Fruit fly (Drosophila melanogaster): ENCODE measurements around the gene Atg8a.

Gene Atg8a

dm6 chrX:10814113-10814512 is 46.0 kb upstream of the Atg8a start (continued):
- TF ChIP-seq CG10631 (GFP tag; optimal IDR thresholded peaks at IDR 0.05): no peak
- TF ChIP-seq CG6808 (GFP tag; optimal IDR thresholded peaks at IDR 0.05): no peak
- peak; percentile 3 for TF ChIP-seq CG32006 (GFP tag; optimal IDR thresholded peaks at IDR 0.05)
- no peak for TF ChIP-seq CG11294 (GFP tag; IDR thresholded peaks at IDR 0.05)
- TF ChIP-seq CG8632 (GFP tag; optimal IDR thresholded peaks at IDR 0.05): no peak
- no peak for TF ChIP-seq CG4318 (GFP tag; optimal IDR thresholded peaks at IDR 0.05)
- no peak for TF ChIP-seq Sox14 (GFP tag; optimal IDR thresholded peaks at IDR 0.05)
- no peak for TF ChIP-seq net (GFP tag; optimal IDR thresholded peaks at IDR 0.05)
- TF ChIP-seq CG15336 (GFP tag; IDR thresholded peaks at IDR 0.05): peak; percentile 53; the same call in 1 of the 2 replicates
- TF ChIP-seq Hr38 (GFP tag; optimal IDR thresholded peaks at IDR 0.05): no peak
- TF ChIP-seq OdsH (GFP tag; optimal IDR thresholded peaks at IDR 0.05): no peak
- TF ChIP-seq CG6854 (GFP tag; optimal IDR thresholded peaks at IDR 0.05): no peak
- TF ChIP-seq fd85E (GFP tag; optimal IDR thresholded peaks at IDR 0.05): no peak
- peak; percentile 69 for TF ChIP-seq CG6163 (GFP tag; IDR thresholded peaks at IDR 0.05)
- no peak for TF ChIP-seq spab (GFP tag; optimal IDR thresholded peaks at IDR 0.05)
- TF ChIP-seq pdm3 (GFP tag; optimal IDR thresholded peaks at IDR 0.05): no peak
- no peak for TF ChIP-seq CG1621 (tag; optimal IDR thresholded peaks at IDR 0.05)
- TF ChIP-seq Hr39 (GFP tag; optimal IDR thresholded peaks at IDR 0.05): no peak
- TF ChIP-seq CG8319 (GFP tag; optimal IDR thresholded peaks at IDR 0.05): no peak
- no peak for TF ChIP-seq CG7368 (GFP tag; optimal IDR thresholded peaks at IDR 0.05)
- no peak for TF ChIP-seq esn (GFP tag; optimal IDR thresholded peaks at IDR 0.05)
- no peak for TF ChIP-seq fd59A (GFP tag; optimal IDR thresholded peaks at IDR 0.05)
- no peak for TF ChIP-seq Hr4 (GFP tag; optimal IDR thresholded peaks at IDR 0.05)
- TF ChIP-seq Smox (GFP tag; optimal IDR thresholded peaks at IDR 0.05): no peak
- no peak for TF ChIP-seq salr (GFP tag; optimal IDR thresholded peaks at IDR 0.05)
- TF ChIP-seq CG9139 (GFP tag; optimal IDR thresholded peaks at IDR 0.05): no peak

dm6 chrX:10808684-10809083 is 40.5 kb upstream of the Atg8a start:
- TF ChIP-seq CG9139 (GFP tag; optimal IDR thresholded peaks at IDR 0.05) (no peak), CG6854 (GFP tag; optimal IDR thresholded peaks at IDR 0.05) (no peak), CG3919 (GFP tag; optimal IDR thresholded peaks at IDR 0.05) (no peak), eg (GFP tag; IDR thresholded peaks at IDR 0.05) (no peak), CG31627 (GFP tag; optimal IDR thresholded peaks at IDR 0.05) (no peak), CG10631 (GFP tag; optimal IDR thresholded peaks at IDR 0.05) (no peak), fd85E (GFP tag; optimal IDR thresholded peaks at IDR 0.05) (no peak)

DNA sequence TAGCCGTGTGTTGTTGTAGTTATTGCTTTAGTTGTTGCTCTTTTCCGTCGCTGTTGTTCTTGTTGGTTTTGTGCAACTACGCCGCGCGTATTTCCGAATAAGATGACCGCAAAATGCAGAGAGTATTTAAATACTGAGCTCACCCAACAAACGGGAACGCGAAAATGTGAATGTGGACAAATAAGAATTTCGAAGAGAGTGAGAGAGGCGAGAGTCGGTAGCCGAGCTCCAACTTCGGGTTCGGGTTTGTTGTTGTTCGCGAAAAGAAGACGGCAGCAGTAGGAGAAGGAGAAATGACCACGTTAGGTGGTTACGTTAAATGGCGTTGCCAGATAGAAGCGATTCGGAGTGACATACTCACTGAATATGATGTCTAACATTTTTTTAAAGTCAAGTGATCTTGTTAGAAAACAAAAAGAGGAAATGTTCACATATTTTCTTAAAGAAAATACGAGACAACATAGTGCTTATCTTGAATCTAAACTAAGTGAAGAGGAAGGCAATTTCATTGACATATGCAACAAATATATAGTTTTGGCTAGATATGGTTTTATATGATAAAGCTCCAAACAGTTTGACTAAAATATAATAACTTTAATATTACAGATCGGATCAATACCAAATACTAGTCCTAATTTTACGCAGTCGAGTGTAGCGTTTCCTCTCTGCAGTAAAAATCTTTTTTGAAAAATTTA is 38.7 kb upstream of the Atg8a start:
- TF ChIP-seq CG6792 (GFP tag; optimal IDR thresholded peaks at IDR 0.05) (no peak), dac (GFP tag; optimal IDR thresholded peaks at IDR 0.05) (no peak), CG34406 (GFP tag; optimal IDR thresholded peaks at IDR 0.05) (no peak), CG11902 (GFP tag; optimal IDR thresholded peaks at IDR 0.05) (no peak), fd59A (GFP tag; optimal IDR thresholded peaks at IDR 0.05) (no peak), Met (GFP tag; optimal IDR thresholded peaks at IDR 0.05) (no peak), fd85E (GFP tag; optimal IDR thresholded peaks at IDR 0.05) (no peak), CG31627 (GFP tag; optimal IDR thresholded peaks at IDR 0.05) (peak; percentile 17), Ets96B (tag; optimal IDR thresholded peaks at IDR 0.05) (no peak), CG16779 (tag; optimal IDR thresholded peaks at IDR 0.05) (peak; percentile 22), ss (GFP tag; optimal IDR thresholded peaks at IDR 0.05) (peak in 1 of 2 experiments; percentile 37), Ets21C (GFP tag; optimal IDR thresholded peaks at IDR 0.05) (no peak), acj6 (GFP tag; optimal IDR thresholded peaks at IDR 0.05) (no peak), eg (GFP tag; IDR thresholded peaks at IDR 0.05) (peak; percentile 64; the same call in 2 of the 3 replicates), CG1621 (tag; optimal IDR thresholded peaks at IDR 0.05) (peak; percentile 9), Smox (GFP tag; optimal IDR thresholded peaks at IDR 0.05) (peak; percentile 7), CG9139 (GFP tag; optimal IDR thresholded peaks at IDR 0.05) (peak; percentile 23), svp (GFP tag) (peak; percentile 69), CG6276 (GFP tag; optimal IDR thresholded peaks at IDR 0.05) (peak; percentile 27), dsx (GFP tag; optimal IDR thresholded peaks at IDR 0.05; ENCODE audit: poor library complexity, severe bottlenecking) (peak; percentile 25), topi (GFP tag; optimal IDR thresholded peaks at IDR 0.05) (no peak), Eip78C (GFP tag) (peak; percentile 29), vri (GFP tag; optimal IDR thresholded peaks at IDR 0.05) (no peak), Sox102F (GFP tag; optimal IDR thresholded peaks at IDR 0.05) (no peak), CG3919 (GFP tag; optimal IDR thresholded peaks at IDR 0.05) (peak; percentile 28), achi (GFP tag; optimal IDR thresholded peaks at IDR 0.05) (peak; percentile 20), fkh (GFP tag; optimal IDR thresholded peaks at IDR 0.05) (peak; percentile 34)
